Worm (Caenorhabditis elegans) whole organism, L4/young adult: ENCODE measurements around the gene C05C10.8.

Source experiments
- W03F9.2 ChIP-seq: fragments of 150-350 bp; optimal IDR thresholded peaks from 2 replicates; lab custom pipeline; 2014; ENCODE audit warnings: missing biosample characterization, missing genetic modification characterization
- dao-5 ChIP-seq: sonication (generic microtip); optimal IDR thresholded peaks from 2 replicates; lab custom pipeline; 2016; ENCODE audit warnings: missing genotype, missing genetic modification characterization, moderate library complexity, missing compliant biosample characterization
- him-1 ChIP-seq: sonication (generic microtip); optimal IDR thresholded peaks from 2 replicates; lab custom pipeline; 2016; ENCODE audit warnings: missing genotype, missing genetic modification reagents, missing genetic modification characterization, missing compliant biosample characterization

C05C10.8 gene

ce11 chrII:9868207-9868606 lies 49.6 kb downstream of the C05C10.8 start:
- TF ChIP-seq dao-5 (no peak), him-1 (tag; lab: Kevin White, UChicago) (no peak), W03F9.2 (tag; lab: Kevin White, UChicago) (no peak)
